Fruit fly (Drosophila melanogaster) whole organism, embryonic: ENCODE measurements around the gene Sytbeta.

Experiments
- CG10543 ChIP-seq: fragments of 200-800 bp; sonication (Bioruptor generic); optimal IDR thresholded peaks from 3 replicates; lab custom pipeline; 2017; ENCODE audit warnings: missing biosample characterization, mild to moderate bottlenecking, missing genetic modification characterization, moderate library complexity
- CG10654 ChIP-seq: fragments of 200-800 bp; sonication (Bioruptor generic); optimal IDR thresholded peaks from 2 replicates; lab custom pipeline; 2016; ENCODE audit warnings: missing biosample characterization, missing genetic modification characterization
- CG10979 ChIP-seq: fragments of 200-800 bp; sonication (Bioruptor generic); optimal IDR thresholded peaks from 2 replicates; lab custom pipeline; 2018; ENCODE audit warnings: missing biosample characterization, mild to moderate bottlenecking, missing genetic modification characterization, moderate library complexity
- CG11085 ChIP-seq: fragments of 200-800 bp; sonication (Bioruptor generic); IDR thresholded peaks from 2 replicates; pipeline ENCODE4 v1.3.6; 2022; ENCODE audit warnings: missing biosample characterization, missing genetic modification characterization
- CG12155 ChIP-seq: fragments of 200-800 bp; sonication (Bioruptor generic); optimal IDR thresholded peaks from 3 replicates; lab custom pipeline; 2016; ENCODE audit warnings: missing biosample characterization, missing genetic modification characterization
- CG14014 ChIP-seq: fragments of 200-800 bp; sonication (Bioruptor generic); IDR thresholded peaks from 2 replicates; pipeline ENCODE4 v1.3.6; 2022; ENCODE audit warnings: missing biosample characterization, missing genetic modification characterization
- CG14667 ChIP-seq: fragments of 200-800 bp; sonication (Bioruptor generic); IDR thresholded peaks from 2 replicates; pipeline ENCODE4 v1.3.6; 2022; ENCODE audit warnings: missing biosample characterization, missing genetic modification characterization
- CG1529 ChIP-seq: fragments of 200-800 bp; sonication (Bioruptor generic); optimal IDR thresholded peaks from 3 replicates; lab custom pipeline; 2018; ENCODE audit warnings: missing biosample characterization, missing genetic modification characterization
- CG17328 ChIP-seq: fragments of 200-800 bp; sonication (Bioruptor generic); IDR thresholded peaks from 2 replicates; pipeline ENCODE4 v1.3.6; 2022; ENCODE audit warnings: missing biosample characterization, missing genetic modification characterization
- CG17359 ChIP-seq: fragments of 200-800 bp; sonication (Bioruptor generic); optimal IDR thresholded peaks from 3 replicates; lab custom pipeline; 2018; ENCODE audit warnings: missing biosample characterization, mild to moderate bottlenecking, missing genetic modification characterization, moderate library complexity
- CG18011 ChIP-seq: fragments of 200-800 bp; sonication (Bioruptor generic); optimal IDR thresholded peaks from 2 replicates; lab custom pipeline; 2017; ENCODE audit warnings: missing biosample characterization, missing genetic modification characterization, mild to moderate bottlenecking, moderate library complexity, missing genotype
- CG18262 ChIP-seq: fragments of 200-800 bp; optimal IDR thresholded peaks from 3 replicates; lab custom pipeline; 2019; ENCODE audit warnings: missing biosample characterization, mild to moderate bottlenecking, missing genetic modification characterization, moderate library complexity
- CG2712 ChIP-seq: fragments of 200-800 bp; optimal IDR thresholded peaks from 3 replicates; lab custom pipeline; 2019; ENCODE audit warnings: missing biosample characterization, mild to moderate bottlenecking, missing genetic modification characterization, moderate library complexity
- CG5180 ChIP-seq: fragments of 200-800 bp; sonication (Bioruptor generic); optimal IDR thresholded peaks from 3 replicates; lab custom pipeline; 2017; ENCODE audit warnings: missing biosample characterization, missing genetic modification characterization, mild to moderate bottlenecking, moderate library complexity, missing genetic modification reagents
- CG7357 ChIP-seq: fragments of 200-800 bp; sonication (Bioruptor generic); IDR thresholded peaks from 3 replicates; pipeline ENCODE4 v1.3.6; 2022; ENCODE audit warnings: missing biosample characterization, missing genetic modification characterization
- CG7556 ChIP-seq: fragments of 200-800 bp; sonication (Bioruptor generic); optimal IDR thresholded peaks from 2 replicates; lab custom pipeline; 2017; ENCODE audit warnings: missing biosample characterization, mild to moderate bottlenecking, missing genetic modification characterization
- CG8388 ChIP-seq: fragments of 200-800 bp; sonication (Bioruptor generic); optimal IDR thresholded peaks from 2 replicates; lab custom pipeline; 2019; ENCODE audit warnings: missing biosample characterization, mild to moderate bottlenecking, missing genetic modification characterization, moderate library complexity
- CG8765 ChIP-seq: fragments of 200-800 bp; sonication (Bioruptor generic); IDR thresholded peaks from 2 replicates; pipeline ENCODE4 v1.3.6; 2022; ENCODE audit warnings: missing biosample characterization, missing genetic modification characterization
- CG9215 ChIP-seq: fragments of 200-800 bp; sonication (Bioruptor generic); IDR thresholded peaks from 2 replicates; pipeline ENCODE4 v1.3.6; 2022; ENCODE audit warnings: missing biosample characterization, missing genetic modification characterization
- CG9609 ChIP-seq: fragments of 200-800 bp; sonication (Bioruptor generic); optimal IDR thresholded peaks from 3 replicates; lab custom pipeline; 2016; ENCODE audit warnings: missing biosample characterization, missing genetic modification characterization
- CG9727 ChIP-seq: fragments of 200-800 bp; sonication (Bioruptor generic); optimal IDR thresholded peaks from 3 replicates; lab custom pipeline; 2017; ENCODE audit warnings: missing biosample characterization, mild to moderate bottlenecking, missing genetic modification characterization
- Dip2 ChIP-seq: fragments of 200-800 bp; sonication (Bioruptor generic); IDR thresholded peaks from 2 replicates; pipeline ENCODE4 v1.3.6; 2022; ENCODE audit warnings: missing biosample characterization, missing genetic modification characterization
- Lim3 ChIP-seq: fragments of 200-800 bp; sonication (Bioruptor generic); IDR thresholded peaks from 2 replicates; pipeline ENCODE4 v1.3.6; 2022; ENCODE audit warnings: missing biosample characterization, missing genetic modification characterization
- Med ChIP-seq: fragments of 200-800 bp; sonication (Bioruptor generic); peaks from one replicate; lab custom pipeline; 2016; ENCODE audit warnings: missing biosample characterization, missing genetic modification characterization, mild to moderate bottlenecking, inconsistent platforms, moderate library complexity
- Mes4 ChIP-seq: fragments of 200-800 bp; sonication (Bioruptor generic); optimal IDR thresholded peaks from 2 replicates; lab custom pipeline; 2016; ENCODE audit warnings: missing biosample characterization, missing genetic modification characterization
- Oli ChIP-seq: fragments of 200-800 bp; sonication (Bioruptor generic); optimal IDR thresholded peaks from 2 replicates; lab custom pipeline; 2018; ENCODE audit warnings: missing biosample characterization, mild to moderate bottlenecking, missing genetic modification characterization, moderate library complexity
- Pdp1 ChIP-seq, 2 experiments: fragments of 200-800 bp; sonication (Bioruptor generic); optimal IDR thresholded peaks; 3 replicates each; lab custom pipeline; 2016; ENCODE audit warnings: missing biosample characterization in 2 of 2, missing genetic modification characterization in 2 of 2, mild to moderate bottlenecking in 1 of 2, moderate library complexity in 1 of 2
- Taf1 ChIP-seq: fragments of 200-800 bp; sonication (Bioruptor generic); IDR thresholded peaks from 2 replicates; pipeline ENCODE4 v1.3.6; 2022; ENCODE audit warnings: missing biosample characterization, missing genetic modification characterization
- Xbp1 ChIP-seq: fragments of 200-800 bp; sonication (Bioruptor generic); optimal IDR thresholded peaks from 3 replicates; lab custom pipeline; 2016; ENCODE audit warnings: missing biosample characterization, mild to moderate bottlenecking, missing genetic modification characterization
- az2 ChIP-seq: fragments of 200-800 bp; sonication (Bioruptor generic); optimal IDR thresholded peaks from 3 replicates; lab custom pipeline; 2016; ENCODE audit warnings: missing biosample characterization, missing genetic modification characterization
- bbx ChIP-seq: fragments of 200-800 bp; sonication (Bioruptor generic); IDR thresholded peaks from 2 replicates; pipeline ENCODE4 v1.3.6; 2022; ENCODE audit warnings: missing biosample characterization, missing genetic modification characterization; ENCODE audit not compliant: partially characterized antibody
- crol ChIP-seq: fragments of 200-800 bp; sonication (Bioruptor generic); IDR thresholded peaks from 2 replicates; pipeline ENCODE4 v1.3.6; 2022; ENCODE audit warnings: missing biosample characterization, missing genetic modification characterization
- crp ChIP-seq, 2 experiments: fragments of 200-800 bp; sonication (Bioruptor generic); optimal IDR thresholded peaks; 2 replicates in 1 of 2; 3 replicates in 1 of 2; lab custom pipeline; 2017; ENCODE audit warnings: missing biosample characterization in 2 of 2, missing genetic modification characterization in 2 of 2, mild to moderate bottlenecking in 1 of 2, moderate library complexity in 1 of 2
- dmrt99B ChIP-seq: fragments of 200-800 bp; sonication (Bioruptor generic); optimal IDR thresholded peaks from 2 replicates; lab custom pipeline; 2018; ENCODE audit warnings: missing biosample characterization, mild to moderate bottlenecking, missing genetic modification characterization, moderate library complexity
- eve ChIP-seq, 2 experiments: fragments of >200 bp; optimal IDR thresholded peaks; 2 replicates each; lab custom pipeline; 2017; ENCODE audit warnings: missing biosample characterization in 2 of 2, missing genetic modification characterization in 2 of 2
- fd96Cb ChIP-seq: fragments of 200-800 bp; sonication (Bioruptor generic); optimal IDR thresholded peaks from 2 replicates; lab custom pipeline; 2018; ENCODE audit warnings: missing biosample characterization, mild to moderate bottlenecking, missing genetic modification characterization, moderate library complexity
- gro ChIP-seq: fragments of 200-800 bp; sonication (Bioruptor generic); optimal IDR thresholded peaks from 2 replicates; lab custom pipeline; 2016; ENCODE audit warnings: missing biosample characterization, missing genetic modification characterization
- lola ChIP-seq, 3 experiments: fragments of >200 bp in 2 of 3; fragments of 200-800 bp in 1 of 3; sonication (Bioruptor generic) in 1 of 3; optimal IDR thresholded peaks; 2 replicates each; lab custom pipeline; 2017 to 2019; ENCODE audit warnings: missing biosample characterization in 3 of 3, missing genetic modification characterization in 3 of 3, mild to moderate bottlenecking in 1 of 3, moderate library complexity in 1 of 3
- oc ChIP-seq: fragments of 200-800 bp; sonication (Bioruptor generic); optimal IDR thresholded peaks from 2 replicates; lab custom pipeline; 2018; ENCODE audit warnings: missing biosample characterization, mild to moderate bottlenecking, missing genetic modification characterization, moderate library complexity
- odd ChIP-seq: fragments of 200-800 bp; sonication (Bioruptor generic); optimal IDR thresholded peaks from 2 replicates; lab custom pipeline; 2017; ENCODE audit warnings: missing biosample characterization, mild to moderate bottlenecking, missing genetic modification characterization
- pb ChIP-seq: fragments of 200-800 bp; sonication (Bioruptor generic); optimal IDR thresholded peaks from 3 replicates; lab custom pipeline; 2016; ENCODE audit warnings: missing biosample characterization, missing genetic modification characterization
- pzg ChIP-seq: fragments of 200-800 bp; sonication (Bioruptor generic); optimal IDR thresholded peaks from 3 replicates; lab custom pipeline; 2018; ENCODE audit warnings: missing biosample characterization, mild to moderate bottlenecking, missing genetic modification characterization, moderate library complexity
- sim ChIP-seq: fragments of 200-800 bp; sonication (Bioruptor generic); IDR thresholded peaks from 2 replicates; pipeline ENCODE4 v1.3.6; 2022; ENCODE audit warnings: missing biosample characterization, missing genetic modification characterization
- tin ChIP-seq: fragments of 200-800 bp; sonication (Bioruptor generic); optimal IDR thresholded peaks from 3 replicates; lab custom pipeline; 2016; ENCODE audit warnings: missing biosample characterization, missing genetic modification characterization
- twi ChIP-seq: fragments of 200-800 bp; optimal IDR thresholded peaks from 2 replicates; lab custom pipeline; 2019; ENCODE audit warnings: missing biosample characterization, mild to moderate bottlenecking, missing genetic modification characterization, moderate library complexity
- tx ChIP-seq: fragments of 200-800 bp; sonication (Bioruptor generic); optimal IDR thresholded peaks from 2 replicates; lab custom pipeline; 2016; ENCODE audit warnings: missing biosample characterization, missing genetic modification characterization
- unc-4 ChIP-seq: fragments of 200-800 bp; sonication (Bioruptor generic); IDR thresholded peaks from 2 replicates; pipeline ENCODE4 v1.3.6; 2022; ENCODE audit warnings: missing biosample characterization, missing genetic modification characterization; ENCODE audit not compliant: partially characterized antibody
- unpg ChIP-seq: fragments of 200-800 bp; sonication (Bioruptor generic); optimal IDR thresholded peaks from 3 replicates; lab custom pipeline; 2018; ENCODE audit warnings: missing biosample characterization, mild to moderate bottlenecking, missing genetic modification characterization, moderate library complexity
- zen ChIP-seq: fragments of 200-800 bp; sonication (Bioruptor generic); optimal IDR thresholded peaks from 3 replicates; lab custom pipeline; 2018; ENCODE audit warnings: missing biosample characterization, mild to moderate bottlenecking, missing genetic modification characterization, moderate library complexity

Gene Sytbeta

DNA sequence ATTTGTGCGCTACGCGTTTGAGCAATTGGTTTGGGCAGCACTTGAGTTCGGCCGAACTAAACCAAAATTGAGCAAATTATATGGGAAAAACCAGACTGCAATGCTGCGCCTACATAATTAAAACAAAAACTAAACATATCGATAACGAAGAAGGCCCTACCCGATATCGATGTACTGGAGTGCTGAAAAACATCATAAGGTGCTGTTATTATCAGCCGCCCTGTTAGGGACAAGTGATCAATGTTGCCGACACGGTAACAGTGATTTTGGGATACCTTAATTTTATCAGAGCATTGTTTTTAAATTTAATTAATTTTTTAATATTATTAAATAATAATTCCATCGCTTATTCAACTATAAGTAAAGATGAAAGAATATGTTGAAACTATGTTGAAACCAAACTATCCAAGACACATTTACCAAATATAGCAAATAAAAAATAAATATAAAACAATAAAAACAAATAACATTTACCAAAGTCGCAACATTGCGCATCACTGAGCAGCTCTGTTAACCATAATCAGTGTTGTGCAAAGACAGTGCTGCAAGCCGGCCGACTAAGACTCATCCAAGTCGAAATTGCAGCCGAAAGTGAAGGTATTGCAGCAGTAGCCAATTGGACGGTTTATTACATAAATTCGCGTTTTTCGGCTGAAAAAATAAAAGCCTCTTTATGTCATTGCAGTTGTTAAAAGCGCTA is 30.0 kb upstream of the Sytbeta start, which contains the start of the genes sstn, Plp and GlyRS (continued):
- TF ChIP-seq lola (GFP tag; optimal IDR thresholded peaks at IDR 0.05; lab: Kevin White, UChicago) (peak in 1 of 3 experiments; percentile 40), twi (tag; lab: Kevin White, UChicago) (peak; percentile 26), tx (GFP tag; lab: Kevin White, UChicago) (no peak), CG7556 (GFP tag; lab: Kevin White, UChicago) (peak; percentile 51), CG17359 (no peak), Mes4 (no peak), CG8388 (GFP tag; lab: Kevin White, UChicago) (no peak), CG10543 (GFP tag; lab: Kevin White, UChicago) (peak; percentile 46), zen (peak; percentile 5), dmrt99B (tag; lab: Kevin White, UChicago) (peak; percentile 23), CG8765 (GFP tag; lab: Robert Waterston, UW) (no peak), CG2712 (tag; lab: Kevin White, UChicago) (peak; percentile 72), gro (no peak), CG18011 (no peak), CG14667 (no peak), sim (GFP tag; lab: Robert Waterston, UW) (no peak), pb (GFP tag; lab: Kevin White, UChicago) (no peak), CG5180 (GFP tag; lab: Kevin White, UChicago) (peak; percentile 27), bbx (GFP tag; lab: Robert Waterston, UW) (peak; percentile 69), unc-4 (GFP tag; lab: Robert Waterston, UW) (peak; percentile 51), CG10979 (tag; lab: Kevin White, UChicago) (peak; percentile 22), CG9609 (GFP tag; lab: Kevin White, UChicago) (no peak), Xbp1 (GFP tag; lab: Kevin White, UChicago) (peak; percentile 40), az2 (peak; percentile 20), CG17328 (GFP tag; lab: Robert Waterston, UW) (no peak), Oli (tag; lab: Kevin White, UChicago) (peak; percentile 35), unpg (GFP tag; lab: Kevin White, UChicago) (peak; percentile 8), CG9727 (peak; percentile 17), CG18262 (peak; percentile 49), crol (GFP tag; lab: Robert Waterston, UW) (peak; percentile 28; the same call in 1 of the 2 replicates), Lim3 (GFP tag; lab: Robert Waterston, UW) (no peak), CG12155 (GFP tag; lab: Kevin White, UChicago) (peak; percentile 31), CG9215 (GFP tag; lab: Robert Waterston, UW) (no peak), Pdp1 (GFP tag; optimal IDR thresholded peaks at IDR 0.05; lab: Kevin White, UChicago) (peak in 1 of 2 experiments; percentile 39), tin (GFP tag; lab: Kevin White, UChicago) (peak; percentile 5), pzg (peak; percentile 51), eve (GFP tag; optimal IDR thresholded peaks at IDR 0.05; lab: Kevin White, UChicago) (no peak), fd96Cb (tag; lab: Kevin White, UChicago) (no peak), odd (GFP tag; lab: Kevin White, UChicago) (no peak), oc (peak; percentile 26), CG1529 (GFP tag; lab: Kevin White, UChicago) (peak; percentile 15), crp (GFP tag; optimal IDR thresholded peaks at IDR 0.05; lab: Kevin White, UChicago) (peak in 1 of 2 experiments; percentile 33), CG7357 (GFP tag; lab: Robert Waterston, UW) (no peak), Taf1 (GFP tag; lab: Robert Waterston, UW) (no peak), CG11085 (GFP tag; lab: Robert Waterston, UW) (no peak), Med (GFP tag; lab: Kevin White, UChicago) (peak; percentile 70), Dip2 (no peak), CG10654 (peak; percentile 29), CG14014 (GFP tag; lab: Robert Waterston, UW) (no peak)
